Fruit fly (Drosophila melanogaster) whole organism: ENCODE measurements around the gene Fbxl4.

Experiments used
- Dll ChIP-seq: fragments of >200 bp; optimal IDR thresholded peaks from 2 replicates; lab custom pipeline; 2017
- EcR ChIP-seq, 2 experiments: fragments of >200 bp; optimal IDR thresholded peaks; 2 replicates each; lab custom pipeline; 2017; ENCODE audit warnings: missing biosample characterization in 2 of 2, missing genetic modification characterization in 2 of 2, missing genetic modification reagents in 2 of 2
- usp ChIP-seq: fragments of >200 bp; optimal IDR thresholded peaks from 2 replicates; lab custom pipeline; 2017; ENCODE audit warnings: missing biosample characterization, missing genetic modification characterization, mixed read lengths

- TF ChIP-seq usp (GFP tag; lab: Kevin White, UChicago) (no peak), Dll (no peak), EcR (GFP tag; optimal IDR thresholded peaks at IDR 0.05; lab: Kevin White, UChicago) (no peak)
Observed at dm6 chrX:14226093-14226492, 11.6 kb downstream of the Fbxl4 start, which contains the start of gene mRpL38.
